Worm (Caenorhabditis elegans): Measurements from ENCODE around the gene pitp-1.

DNA sequence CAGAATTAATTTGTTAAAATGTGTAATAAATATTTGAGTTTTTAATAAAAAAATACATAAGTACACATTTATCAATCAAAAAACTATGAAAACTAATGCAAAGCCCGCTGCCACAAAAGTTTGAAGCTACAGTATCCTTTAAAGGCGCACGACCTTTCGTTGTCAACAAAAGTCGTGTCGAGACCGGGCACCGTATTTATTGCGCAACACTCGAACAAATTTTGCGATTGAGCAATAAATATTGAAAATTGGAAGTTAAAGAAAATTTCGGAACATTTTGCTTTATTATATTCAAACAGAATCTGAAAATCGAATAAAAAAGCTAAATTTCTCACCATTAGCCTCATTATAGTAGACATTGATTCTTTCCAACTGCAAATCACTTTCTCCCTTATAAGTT is 11.5 kb upstream of the pitp-1 start:
- no peak for TF ChIP-seq ama-1 (optimal IDR thresholded peaks at IDR 0.05)
- TF ChIP-seq tra-4 (tag; optimal IDR thresholded peaks at IDR 0.05) = no peak

Measured in whole organism, early embryonic.